Fruit fly (Drosophila melanogaster) whole organism, embryonic: Measurements from ENCODE around the gene Rnp4F.

Source experiments
- Antp ChIP-seq: fragments of 200-800 bp; sonication (Bioruptor generic); optimal IDR thresholded peaks from 3 replicates; lab custom pipeline; 2016; ENCODE audit warnings: missing biosample characterization, missing genetic modification characterization
- Bdp1 ChIP-seq: fragments of 200-800 bp; sonication (Bioruptor generic); optimal IDR thresholded peaks from 3 replicates; lab custom pipeline; 2016; ENCODE audit warnings: missing biosample characterization, missing genetic modification characterization
- Blimp-1 ChIP-seq: fragments of 200-800 bp; sonication (Bioruptor generic); optimal IDR thresholded peaks from 3 replicates; lab custom pipeline; 2018; ENCODE audit warnings: missing biosample characterization, missing genetic modification characterization, mild to moderate bottlenecking, moderate library complexity, missing genetic modification reagents
- CG10321 ChIP-seq: fragments of 200-800 bp; sonication (Bioruptor generic); IDR thresholded peaks from 2 replicates; pipeline ENCODE4 v1.3.6; 2022; ENCODE audit warnings: missing biosample characterization, missing genetic modification characterization
- CG12104 ChIP-seq: fragments of 200-800 bp; sonication (Bioruptor generic); optimal IDR thresholded peaks from 3 replicates; lab custom pipeline; 2016; ENCODE audit warnings: missing biosample characterization, missing genetic modification characterization
- CG13424 ChIP-seq: fragments of 200-800 bp; sonication (Bioruptor generic); optimal IDR thresholded peaks from 2 replicates; lab custom pipeline; 2019; ENCODE audit warnings: missing biosample characterization, mild to moderate bottlenecking, missing genetic modification characterization, moderate library complexity
- CG13775 ChIP-seq: fragments of 200-800 bp; sonication (Bioruptor generic); optimal IDR thresholded peaks from 3 replicates; lab custom pipeline; 2017; ENCODE audit warnings: missing biosample characterization, mild to moderate bottlenecking, missing genetic modification characterization
- CG1602 ChIP-seq: fragments of 200-800 bp; sonication (Bioruptor generic); optimal IDR thresholded peaks from 3 replicates; lab custom pipeline; 2016; ENCODE audit warnings: missing biosample characterization, missing genetic modification characterization
- CG17829 ChIP-seq: fragments of 200-800 bp; optimal IDR thresholded peaks from 2 replicates; lab custom pipeline; 2019; ENCODE audit warnings: missing biosample characterization, mild to moderate bottlenecking, missing genetic modification characterization, moderate library complexity
- CG17912 ChIP-seq: fragments of 200-800 bp; sonication (Bioruptor generic); optimal IDR thresholded peaks from 2 replicates; lab custom pipeline; 2018; ENCODE audit warnings: missing biosample characterization, mild to moderate bottlenecking, missing genetic modification characterization
- CG18764 ChIP-seq: fragments of 200-800 bp; sonication (Bioruptor generic); optimal IDR thresholded peaks from 3 replicates; lab custom pipeline; 2016; ENCODE audit warnings: missing biosample characterization, missing genetic modification characterization
- CG2116 ChIP-seq: fragments of 200-800 bp; sonication (Bioruptor generic); optimal IDR thresholded peaks from 3 replicates; lab custom pipeline; 2018; ENCODE audit warnings: missing biosample characterization, mild to moderate bottlenecking, missing genetic modification characterization
- CG33557 ChIP-seq: fragments of 200-800 bp; sonication (Bioruptor generic); optimal IDR thresholded peaks from 2 replicates; lab custom pipeline; 2019; ENCODE audit warnings: missing biosample characterization, mild to moderate bottlenecking, missing genetic modification characterization, moderate library complexity
- CG4424 ChIP-seq: fragments of 200-800 bp; sonication (Bioruptor generic); optimal IDR thresholded peaks from 3 replicates; lab custom pipeline; 2016; ENCODE audit warnings: missing biosample characterization, missing genetic modification characterization
- CG4854 ChIP-seq: fragments of 200-800 bp; sonication (Bioruptor generic); optimal IDR thresholded peaks from 2 replicates; lab custom pipeline; 2016; ENCODE audit warnings: missing biosample characterization, missing genetic modification characterization, inconsistent platforms
- CG5245 ChIP-seq: fragments of 200-800 bp; sonication (Bioruptor generic); optimal IDR thresholded peaks from 3 replicates; lab custom pipeline; 2016; ENCODE audit warnings: missing biosample characterization, missing genetic modification characterization
- CG7987 ChIP-seq: fragments of 200-800 bp; sonication (Bioruptor generic); optimal IDR thresholded peaks from 2 replicates; lab custom pipeline; 2018; ENCODE audit warnings: missing biosample characterization, mild to moderate bottlenecking, missing genetic modification characterization, moderate library complexity
- CG8089 ChIP-seq: fragments of 200-800 bp; sonication (Bioruptor generic); optimal IDR thresholded peaks from 3 replicates; lab custom pipeline; 2016; ENCODE audit warnings: missing biosample characterization, missing genetic modification characterization
- Chrac-16 ChIP-seq: fragments of 200-800 bp; sonication (Bioruptor generic); optimal IDR thresholded peaks from 3 replicates; lab custom pipeline; 2016; ENCODE audit warnings: missing biosample characterization, missing genetic modification characterization
- D ChIP-seq, 2 experiments: fragments of 200-800 bp in 1 of 2; fragments of >200 bp in 1 of 2; sonication (Bioruptor generic) in 1 of 2; optimal IDR thresholded peaks; 2 replicates in 1 of 2; 3 replicates in 1 of 2; lab custom pipeline; 2017; ENCODE audit warnings: mild to moderate bottlenecking in 1 of 2, missing biosample characterization in 1 of 2, missing genetic modification characterization in 1 of 2, missing genetic modification reagents in 1 of 2
- D19B ChIP-seq: fragments of 200-800 bp; sonication (Bioruptor generic); optimal IDR thresholded peaks from 2 replicates; lab custom pipeline; 2017; ENCODE audit warnings: missing biosample characterization, mild to moderate bottlenecking, missing genetic modification characterization
- Doc3 ChIP-seq: fragments of 200-800 bp; sonication (Bioruptor generic); IDR thresholded peaks from 3 replicates; pipeline ENCODE4 v1.3.6; 2022; ENCODE audit warnings: missing biosample characterization, missing genetic modification characterization; ENCODE audit not compliant: partially characterized antibody
- Drgx ChIP-seq: fragments of 200-800 bp; sonication (Bioruptor generic); IDR thresholded peaks from 2 replicates; pipeline ENCODE4 v1.3.6; 2022; ENCODE audit warnings: missing biosample characterization, missing genetic modification characterization
- H15 ChIP-seq: fragments of 200-800 bp; sonication (Bioruptor generic); IDR thresholded peaks from 3 replicates; pipeline ENCODE4 v1.3.6; 2022; ENCODE audit warnings: missing biosample characterization, missing genetic modification characterization
- NK7.1 ChIP-seq: fragments of 200-800 bp; sonication (Bioruptor generic); optimal IDR thresholded peaks from 3 replicates; lab custom pipeline; 2016; ENCODE audit warnings: missing biosample characterization, missing genetic modification characterization
- Nf-YC ChIP-seq: fragments of 200-800 bp; optimal IDR thresholded peaks from 3 replicates; lab custom pipeline; 2019; ENCODE audit warnings: missing biosample characterization, mild to moderate bottlenecking, missing genetic modification characterization, moderate library complexity
- Sox102F ChIP-seq: fragments of 200-800 bp; sonication (Bioruptor generic); optimal IDR thresholded peaks from 2 replicates; lab custom pipeline; 2018; ENCODE audit warnings: missing biosample characterization, mild to moderate bottlenecking, missing genetic modification characterization, moderate library complexity
- Ssrp ChIP-seq: fragments of 200-800 bp; sonication (Bioruptor generic); optimal IDR thresholded peaks from 2 replicates; lab custom pipeline; 2018; ENCODE audit warnings: missing biosample characterization, mild to moderate bottlenecking, missing genetic modification characterization, moderate library complexity
- ac ChIP-seq: fragments of 200-800 bp; sonication (Bioruptor generic); optimal IDR thresholded peaks from 3 replicates; lab custom pipeline; 2017; ENCODE audit warnings: missing biosample characterization, mild to moderate bottlenecking, missing genetic modification characterization
- aop ChIP-seq: fragments of 200-800 bp; sonication (Bioruptor generic); IDR thresholded peaks from 2 replicates; pipeline ENCODE4 v1.3.6; 2022; ENCODE audit warnings: missing biosample characterization, missing genetic modification characterization
- bsh ChIP-seq, 2 experiments: fragments of 200-800 bp; sonication (Bioruptor generic); optimal IDR thresholded peaks; 2 replicates each; lab custom pipeline; 2017 to 2018; ENCODE audit warnings: mild to moderate bottlenecking in 2 of 2, missing biosample characterization in 2 of 2, missing genetic modification characterization in 2 of 2, moderate library complexity in 1 of 2
- cas ChIP-seq: fragments of 200-800 bp; sonication (Bioruptor generic); IDR thresholded peaks from 2 replicates; pipeline ENCODE4 v1.3.6; 2022; ENCODE audit warnings: missing biosample characterization, missing genetic modification characterization
- crol ChIP-seq: fragments of 200-800 bp; sonication (Bioruptor generic); IDR thresholded peaks from 2 replicates; pipeline ENCODE4 v1.3.6; 2022; ENCODE audit warnings: missing biosample characterization, missing genetic modification characterization
- dpn ChIP-seq, 2 experiments: fragments of 200-800 bp; sonication (Bioruptor generic); optimal IDR thresholded peaks; 3 replicates each; lab custom pipeline; 2016; ENCODE audit warnings: missing biosample characterization in 2 of 2, missing genetic modification characterization in 2 of 2
- gem ChIP-seq: fragments of 200-800 bp; sonication (Bioruptor generic); optimal IDR thresholded peaks from 2 replicates; lab custom pipeline; 2019; ENCODE audit warnings: missing biosample characterization, mild to moderate bottlenecking, missing genetic modification characterization, moderate library complexity
- grau ChIP-seq: fragments of 200-800 bp; optimal IDR thresholded peaks from 3 replicates; lab custom pipeline; 2019; ENCODE audit warnings: missing biosample characterization, mild to moderate bottlenecking, missing genetic modification characterization, moderate library complexity
- hkb ChIP-seq, 2 experiments: fragments of 200-800 bp in 1 of 2; fragments of >200 bp in 1 of 2; sonication (Bioruptor generic) in 1 of 2; IDR thresholded peaks in 1 of 2; optimal IDR thresholded peaks in 1 of 2; 2 replicates each; pipeline versions ENCODE4 v1.3.6 to Lab custom; 2017 to 2022; ENCODE audit warnings: missing biosample characterization in 1 of 2, missing genetic modification characterization in 1 of 2
- lbe ChIP-seq: fragments of 200-800 bp; sonication (Bioruptor generic); optimal IDR thresholded peaks from 2 replicates; lab custom pipeline; 2016; ENCODE audit warnings: missing biosample characterization, mild to moderate bottlenecking, missing genetic modification characterization
- mirr ChIP-seq: fragments of 200-800 bp; sonication (Bioruptor generic); optimal IDR thresholded peaks from 3 replicates; lab custom pipeline; 2018; ENCODE audit warnings: missing biosample characterization, mild to moderate bottlenecking, missing genetic modification characterization
- onecut ChIP-seq: fragments of 200-800 bp; sonication (Bioruptor generic); IDR thresholded peaks from 2 replicates; pipeline ENCODE4 v1.3.6; 2022; ENCODE audit warnings: missing biosample characterization, missing genetic modification characterization
- pros ChIP-seq: fragments of 200-800 bp; sonication (Bioruptor generic); optimal IDR thresholded peaks from 3 replicates; lab custom pipeline; 2019; ENCODE audit warnings: missing biosample characterization, mild to moderate bottlenecking, missing genetic modification characterization, moderate library complexity
- ro ChIP-seq: fragments of 200-800 bp; sonication (Bioruptor generic); IDR thresholded peaks from 2 replicates; pipeline ENCODE4 v1.3.6; 2022; ENCODE audit warnings: missing biosample characterization, missing genetic modification characterization
- salm ChIP-seq: fragments of 200-800 bp; sonication (Bioruptor generic); optimal IDR thresholded peaks from 2 replicates; lab custom pipeline; 2018; ENCODE audit warnings: missing biosample characterization, mild to moderate bottlenecking, missing genetic modification characterization
- sim ChIP-seq: fragments of 200-800 bp; sonication (Bioruptor generic); IDR thresholded peaks from 2 replicates; pipeline ENCODE4 v1.3.6; 2022; ENCODE audit warnings: missing biosample characterization, missing genetic modification characterization
- slp2 ChIP-seq: fragments of 200-800 bp; sonication (Bioruptor generic); optimal IDR thresholded peaks from 2 replicates; lab custom pipeline; 2016; ENCODE audit warnings: missing biosample characterization, missing genetic modification characterization
- stwl ChIP-seq: fragments of 200-800 bp; sonication (Bioruptor generic); optimal IDR thresholded peaks from 3 replicates; lab custom pipeline; 2018; ENCODE audit warnings: missing biosample characterization, mild to moderate bottlenecking, missing genetic modification characterization, moderate library complexity
- sug ChIP-seq: fragments of 200-800 bp; optimal IDR thresholded peaks from 2 replicates; lab custom pipeline; 2019; ENCODE audit warnings: missing biosample characterization, mild to moderate bottlenecking, missing genetic modification characterization, moderate library complexity
- tna ChIP-seq: fragments of 200-800 bp; sonication (Bioruptor generic); IDR thresholded peaks from 2 replicates; pipeline ENCODE4 v1.3.6; 2022; ENCODE audit warnings: missing biosample characterization, missing genetic modification characterization; ENCODE audit not compliant: partially characterized antibody
- tx ChIP-seq: fragments of 200-800 bp; sonication (Bioruptor generic); optimal IDR thresholded peaks from 2 replicates; lab custom pipeline; 2016; ENCODE audit warnings: missing biosample characterization, missing genetic modification characterization

Rnp4F gene

DNA sequence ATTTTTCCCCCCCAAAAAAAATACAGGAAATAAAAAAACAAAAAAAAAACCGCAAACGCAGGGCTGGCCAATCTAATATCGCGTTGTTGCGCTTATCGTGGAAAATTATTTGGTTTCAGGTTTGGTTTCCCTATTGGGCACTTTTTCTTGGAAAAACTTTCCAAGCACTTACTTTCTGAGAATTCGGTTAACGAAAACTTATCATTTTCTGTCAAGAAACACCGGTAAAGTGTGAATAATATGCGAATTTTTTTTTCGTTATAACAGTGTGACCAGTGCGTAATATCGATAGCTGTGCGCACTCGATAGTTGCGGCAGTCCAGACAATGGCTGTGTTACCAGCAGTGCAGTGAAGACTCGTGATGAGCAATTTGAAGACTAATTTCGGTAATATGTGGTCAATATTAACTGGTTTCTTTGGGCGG, at the start of gene Rnp4F (continued):
- TF ChIP-seq D19B (GFP tag; lab: Kevin White, UChicago), result no peak
- TF ChIP-seq NK7.1 (GFP tag; lab: Kevin White, UChicago), result peak; percentile 56
- TF ChIP-seq CG7987 (GFP tag; lab: Kevin White, UChicago), result peak; percentile 7
- peak; percentile 62 for TF ChIP-seq CG1602 (GFP tag; lab: Kevin White, UChicago)
- peak; percentile 35 for TF ChIP-seq CG17829 (tag; lab: Kevin White, UChicago)
- TF ChIP-seq tx, result peak; percentile 70
- TF ChIP-seq Sox102F, result no peak
- TF ChIP-seq CG4424, result peak; percentile 59
- TF ChIP-seq H15 (GFP tag; lab: Robert Waterston, UW), result peak; percentile 53; the same call in 1 of the 3 replicates
- no peak for TF ChIP-seq aop (GFP tag; lab: Robert Waterston, UW)
- TF ChIP-seq sim, result no peak
- peak; percentile 49 for TF ChIP-seq CG12104 (GFP tag; lab: Kevin White, UChicago)
- TF ChIP-seq ac (GFP tag; lab: Kevin White, UChicago), result no peak
- no peak for TF ChIP-seq salm (tag; lab: Kevin White, UChicago)
- peak; percentile 62; the same call in 2 of the 3 replicates for TF ChIP-seq Doc3 (GFP tag; lab: Robert Waterston, UW)
- peak; percentile 37 for TF ChIP-seq stwl (tag; lab: Kevin White, UChicago)
- TF ChIP-seq CG18764 (GFP tag; lab: Kevin White, UChicago), result peak; percentile 38
- TF ChIP-seq cas (GFP tag; lab: Robert Waterston, UW), result peak; percentile 24; the same call in 1 of the 2 replicates
- TF ChIP-seq Antp, result peak; percentile 78
- TF ChIP-seq lbe (GFP tag; lab: Kevin White, UChicago), result no peak
- TF ChIP-seq CG4854 (GFP tag; lab: Kevin White, UChicago), result peak; percentile 9
- peak; percentile 35 for TF ChIP-seq CG5245 (GFP tag; lab: Kevin White, UChicago)
- peak; percentile 40 for TF ChIP-seq mirr (GFP tag; lab: Kevin White, UChicago)
- TF ChIP-seq CG10321 (GFP tag; lab: Robert Waterston, UW), result 0 out of 2 replicates have a peak, but pooled peaks have one; percentile 11
- peak; percentile 73 for TF ChIP-seq CG13775 (GFP tag; lab: Kevin White, UChicago)
- peak; percentile 24 for TF ChIP-seq Ssrp (tag; lab: Kevin White, UChicago)
- TF ChIP-seq crol (GFP tag; lab: Robert Waterston, UW), result no peak
- peak; percentile 44 for TF ChIP-seq slp2
- TF ChIP-seq Chrac-16 (GFP tag; lab: Kevin White, UChicago), result peak; percentile 59
- no peak for TF ChIP-seq D (optimal IDR thresholded peaks at IDR 0.05; lab: Kevin White, UChicago)
- no peak for TF ChIP-seq D (GFP tag; optimal IDR thresholded peaks at IDR 0.05; lab: Kevin White, UChicago)
- TF ChIP-seq hkb (optimal IDR thresholded peaks at IDR 0.05; lab: Kevin White, UChicago), result no peak
- peak; percentile 51 for TF ChIP-seq hkb (GFP tag; IDR thresholded peaks at IDR 0.05; lab: Robert Waterston, UW)
- TF ChIP-seq CG13424 (tag; lab: Kevin White, UChicago), result peak; percentile 55
- 0 out of 2 replicates have a peak, but pooled peaks have one; percentile 14 for TF ChIP-seq onecut (GFP tag; lab: Robert Waterston, UW)
- TF ChIP-seq Drgx (GFP tag; lab: Robert Waterston, UW), result peak; percentile 47; the same call in 1 of the 2 replicates
- TF ChIP-seq pros (GFP tag; lab: Kevin White, UChicago), result no peak
- peak; percentile 52 for TF ChIP-seq CG2116 (GFP tag; lab: Kevin White, UChicago)
- no peak for TF ChIP-seq gem
- peak; percentile 51; the same call in 1 of the 2 replicates for TF ChIP-seq tna (GFP tag; lab: Robert Waterston, UW)
- TF ChIP-seq bsh (GFP tag; optimal IDR thresholded peaks at IDR 0.05; lab: Kevin White, UChicago), result peak; percentile 34 to 48
- no peak for TF ChIP-seq sug (tag; lab: Kevin White, UChicago)
- TF ChIP-seq Nf-YC (tag; lab: Kevin White, UChicago), result peak; percentile 21
- TF ChIP-seq CG8089, result peak; percentile 58
- no peak for TF ChIP-seq ro (GFP tag; lab: Robert Waterston, UW)
- TF ChIP-seq grau (tag; lab: Kevin White, UChicago), result peak; percentile 97
- no peak for TF ChIP-seq CG17912 (GFP tag; lab: Kevin White, UChicago)
- no peak for TF ChIP-seq Blimp-1
- TF ChIP-seq dpn (GFP tag; optimal IDR thresholded peaks at IDR 0.05; lab: Kevin White, UChicago), result peak; percentile 77 to 80
- TF ChIP-seq CG33557 (GFP tag; lab: Kevin White, UChicago), result no peak
- TF ChIP-seq Bdp1, result peak; percentile 37
